Worm (Caenorhabditis elegans): ENCODE data around the gene K02A2.5.

The K02A2.5 gene

ce11 chrII:7420157-7420556, 8.3 kb upstream of the K02A2.5 start:
- TF ChIP-seq pqm-1 (tag; optimal IDR thresholded peaks at IDR 0.05) (no peak), swsn-7 (tag; optimal IDR thresholded peaks at IDR 0.05) (no peak), blmp-1 (tag; optimal IDR thresholded peaks at IDR 0.05) (peak; percentile 16), nhr-71 (tag; optimal IDR thresholded peaks at IDR 0.05) (peak; percentile 11), sup-37 (GFP tag; optimal IDR thresholded peaks at IDR 0.05) (no peak), unc-130 (tag; optimal IDR thresholded peaks at IDR 0.05) (no peak), elt-3 (tag; optimal IDR thresholded peaks at IDR 0.05) (peak in 1 of 6 experiments; percentile 0), C04F5.9 (tag; optimal IDR thresholded peaks at IDR 0.05) (no peak), nhr-20 (tag; optimal IDR thresholded peaks at IDR 0.05) (peak; percentile 21), nhr-85 (tag) (peak; percentile 39), elt-2 (tag; optimal IDR thresholded peaks at IDR 0.05) (peak; percentile 13)

- no peak for TF ChIP-seq hlh-4 (tag; optimal IDR thresholded peaks at IDR 0.05)
- TF ChIP-seq mef-2 (tag; optimal IDR thresholded peaks at IDR 0.05) = no peak
- no peak for TF ChIP-seq mdl-1 (tag; optimal IDR thresholded peaks at IDR 0.05)
- TF ChIP-seq rnt-1 (tag; optimal IDR thresholded peaks at IDR 0.05) = peak; percentile 32
- TF ChIP-seq aly-2 (tag; optimal IDR thresholded peaks at IDR 0.05) = no peak
- TF ChIP-seq sox-4 (tag; optimal IDR thresholded peaks at IDR 0.05) = no peak
- TF ChIP-seq swsn-7 (tag; optimal IDR thresholded peaks at IDR 0.05) = no peak
- TF ChIP-seq egl-27 (tag; optimal IDR thresholded peaks at IDR 0.05) = no peak
- no peak for TF ChIP-seq ets-5 (GFP tag; IDR thresholded peaks at IDR 0.05)
- TF ChIP-seq grh-1 (GFP tag; IDR thresholded peaks at IDR 0.05) = no peak
- no peak for TF ChIP-seq ztf-4 (tag; optimal IDR thresholded peaks at IDR 0.05)
- no peak for TF ChIP-seq zip-4 (GFP tag; optimal IDR thresholded peaks at IDR 0.05)
- TF ChIP-seq xbp-1 (tag; optimal IDR thresholded peaks at IDR 0.05) = no peak
- TF ChIP-seq lin-14 (GFP tag; optimal IDR thresholded peaks at IDR 0.05) = peak; percentile 55
- no peak for TF ChIP-seq lin-15B (tag; optimal IDR thresholded peaks at IDR 0.05)
- TF ChIP-seq hlh-17 (GFP tag; optimal IDR thresholded peaks at IDR 0.05; ENCODE audit: borderline replicate concordance) = no peak
Observed at ce11 chrII:7419563-7419962, 7.7 kb upstream of the K02A2.5 start.

ce11 chrII:7413764-7414163, 1.9 kb upstream of the K02A2.5 start:
- TF ChIP-seq zag-1 (tag; optimal IDR thresholded peaks at IDR 0.05) (no peak), ceh-90 (tag; optimal IDR thresholded peaks at IDR 0.05) (no peak), rnt-1 (tag; optimal IDR thresholded peaks at IDR 0.05) (no peak)

- no peak for TF ChIP-seq xbp-1 (tag; optimal IDR thresholded peaks at IDR 0.05)
- no peak for TF ChIP-seq egl-13 (tag; optimal IDR thresholded peaks at IDR 0.05)
- peak; percentile 18 for TF ChIP-seq nhr-19 (GFP tag; conservative IDR thresholded peaks at IDR 0.05)
- TF ChIP-seq lin-14 (GFP tag; optimal IDR thresholded peaks at IDR 0.05) = peak; percentile 44
- peak; percentile 14 for TF ChIP-seq snu-23 (GFP tag; optimal IDR thresholded peaks at IDR 0.05)
- peak; percentile 76 for TF ChIP-seq blmp-1 (tag; optimal IDR thresholded peaks at IDR 0.05)
- TF ChIP-seq C16A3.4 (tag; optimal IDR thresholded peaks at IDR 0.05) = no peak
- no peak for TF ChIP-seq unc-98 (GFP tag; IDR thresholded peaks at IDR 0.05)
- TF ChIP-seq elt-3 (tag; optimal IDR thresholded peaks at IDR 0.05) = peak in 5 of 6 experiments; percentile 32 to 73 (median 61)
- peak; percentile 91 for TF ChIP-seq nhr-85 (tag)
- TF ChIP-seq nhr-71 (tag; optimal IDR thresholded peaks at IDR 0.05) = peak; percentile 59
- peak; percentile 37 for TF ChIP-seq tbx-2 (tag; optimal IDR thresholded peaks at IDR 0.05)
- TF ChIP-seq nhr-20 (tag; optimal IDR thresholded peaks at IDR 0.05) = peak; percentile 49
- no peak for TF ChIP-seq fos-1 (tag; optimal IDR thresholded peaks at IDR 0.05)
- TF ChIP-seq grh-1 (GFP tag; IDR thresholded peaks at IDR 0.05) = peak; percentile 36; the same call in 1 of the 2 replicates
- TF ChIP-seq dsc-1 (tag; optimal IDR thresholded peaks at IDR 0.05) = peak; percentile 12
- no peak for TF ChIP-seq mab-9 (GFP tag; IDR thresholded peaks at IDR 0.05)
Observed at ce11 chrII:7413275-7413674, 1.4 kb upstream of the K02A2.5 start.

Measured in whole organism, L1 larva.